Worm (Caenorhabditis elegans): ENCODE results near the gene mars-1.

DNA sequence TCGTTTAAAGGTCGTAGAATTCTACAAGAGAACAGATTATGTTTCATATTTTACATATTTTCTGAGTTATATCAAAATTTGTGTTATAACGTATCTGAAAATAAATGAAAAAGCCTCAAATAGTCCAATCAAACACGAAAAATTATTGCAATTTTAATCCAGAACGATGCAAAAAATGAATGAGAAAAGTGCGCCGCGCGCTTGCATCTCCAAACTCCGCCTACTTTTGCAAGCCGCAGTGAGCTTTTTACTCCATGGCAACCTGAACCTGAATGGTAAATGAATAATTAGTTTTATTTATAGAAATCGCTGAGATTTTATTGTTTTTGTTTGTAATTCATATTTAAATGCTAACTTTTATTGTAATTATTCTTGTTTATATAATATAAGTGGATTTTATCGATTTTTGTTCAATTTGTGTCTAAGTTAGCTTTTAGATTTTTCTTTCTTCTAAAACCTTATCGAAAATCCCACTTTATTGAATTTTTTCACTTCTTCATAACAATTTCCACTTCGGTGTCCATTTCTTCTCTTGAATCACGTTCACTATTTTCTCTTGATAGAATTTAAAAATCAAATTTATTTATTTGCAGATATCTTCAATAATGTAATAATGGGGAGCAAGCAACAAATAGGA lies 21.0 kb upstream of the mars-1 start, which contains the start of gene ZK809.5:
- TF ChIP-seq med-1 (GFP tag; optimal IDR thresholded peaks at IDR 0.05; ENCODE audit: insufficient read depth) (no peak), klf-2 (GFP tag; conservative IDR thresholded peaks at IDR 0.05) (no peak), flt-1 (GFP tag; IDR thresholded peaks at IDR 0.05) (no peak), ztf-23 (GFP tag; IDR thresholded peaks at IDR 0.05) (no peak)
